Worm (Caenorhabditis elegans): ENCODE results near the gene C05E11.7.

DNA sequence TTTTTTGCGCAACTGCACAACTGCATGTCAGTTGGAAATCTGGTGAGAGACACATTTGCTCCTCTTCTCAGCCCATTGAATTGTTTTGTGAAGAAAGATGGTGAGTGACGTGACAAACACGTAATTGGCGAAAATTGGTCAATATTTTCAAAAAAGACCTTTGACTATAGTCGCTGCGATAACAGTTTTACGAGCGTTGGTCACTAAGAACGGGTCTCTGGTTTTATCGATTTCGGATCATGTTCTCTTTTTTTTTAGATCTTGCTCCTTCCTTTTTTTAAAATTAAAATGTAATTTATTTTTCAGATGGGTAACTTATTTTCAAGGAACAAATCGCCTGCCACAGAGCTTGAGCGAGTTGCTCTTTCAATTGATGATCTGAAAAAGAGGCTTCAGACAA is 3.0 kb upstream of the C05E11.7 start, which contains the start of gene lnp-1:
- TF ChIP-seq elt-2 (tag; optimal IDR thresholded peaks at IDR 0.05): no peak
- no peak for TF ChIP-seq ets-5 (GFP tag; IDR thresholded peaks at IDR 0.05)
- no peak for TF ChIP-seq ama-1 (optimal IDR thresholded peaks at IDR 0.05)
- TF ChIP-seq unc-86 (tag; optimal IDR thresholded peaks at IDR 0.05): no peak
- no peak for TF ChIP-seq skn-1 (tag; optimal IDR thresholded peaks at IDR 0.05)
- no peak for TF ChIP-seq hpl-2 (GFP tag; optimal IDR thresholded peaks at IDR 0.05)
- TF ChIP-seq unc-62 (GFP tag; optimal IDR thresholded peaks at IDR 0.05): no peak
- TF ChIP-seq ceh-82 (tag; optimal IDR thresholded peaks at IDR 0.05): no peak
- TF ChIP-seq Y116A8C.19 (tag; optimal IDR thresholded peaks at IDR 0.05; ENCODE audit: borderline replicate concordance): no peak
- no peak for TF ChIP-seq lin-15B (tag; optimal IDR thresholded peaks at IDR 0.05)
